Fruit fly (Drosophila melanogaster): ENCODE measurements around the gene Alg10.

Alg10 gene

DNA sequence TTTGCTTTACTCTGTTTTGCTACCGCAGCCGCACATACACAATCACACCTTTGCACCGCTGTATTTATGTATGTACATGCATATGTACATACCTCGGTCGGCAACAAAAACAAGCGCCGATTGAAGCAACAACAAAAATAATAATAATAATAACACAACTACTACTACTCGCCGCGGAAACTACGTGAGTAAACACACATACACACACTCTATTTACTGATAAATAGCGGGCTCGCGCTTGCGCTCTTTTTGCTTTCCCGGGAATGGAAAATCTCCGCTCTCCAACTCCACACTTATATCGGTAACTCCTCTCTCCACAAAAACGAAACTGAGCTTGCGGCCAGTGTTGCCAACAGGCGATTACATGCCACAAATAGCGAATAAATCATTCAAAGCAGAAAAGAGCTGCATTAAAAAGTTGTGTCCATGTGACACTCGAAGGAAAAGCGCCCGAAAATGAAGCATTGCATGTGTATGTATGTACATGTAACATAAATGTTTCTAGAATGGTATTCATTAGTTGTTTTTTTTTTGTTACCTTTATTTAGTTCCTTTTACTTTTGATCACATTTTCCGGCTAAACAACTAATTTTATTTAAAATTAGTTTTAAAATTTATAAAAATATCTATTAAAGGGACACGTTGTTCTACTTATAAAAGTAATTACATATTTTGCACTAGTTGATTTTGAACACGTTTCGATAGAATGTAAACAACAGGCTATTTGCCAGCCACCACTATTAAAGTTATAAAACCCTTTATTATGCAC is 46.0 kb upstream of the Alg10 start (continued):
- TF ChIP-seq CG16815 (GFP tag; optimal IDR thresholded peaks at IDR 0.05) (peak; percentile 3), crol (GFP tag; IDR thresholded peaks at IDR 0.05) (0 out of 2 replicates have a peak, but pooled peaks have one; percentile 11), CG6689 (GFP tag; IDR thresholded peaks at IDR 0.05) (peak; percentile 61), CG7928 (GFP tag; optimal IDR thresholded peaks at IDR 0.05) (no peak), grau (tag; optimal IDR thresholded peaks at IDR 0.05) (peak; percentile 38), CG6272 (GFP tag; IDR thresholded peaks at IDR 0.05) (no peak), trh (GFP tag; optimal IDR thresholded peaks at IDR 0.05) (peak; percentile 19), CG13424 (tag; optimal IDR thresholded peaks at IDR 0.05) (peak; percentile 72), CrebB (tag; optimal IDR thresholded peaks at IDR 0.05) (peak; percentile 88), HLH54F (GFP tag; optimal IDR thresholded peaks at IDR 0.05) (peak; percentile 38), CG1603 (tag; optimal IDR thresholded peaks at IDR 0.05) (peak; percentile 64), lov (optimal IDR thresholded peaks at IDR 0.05) (no peak), lov (GFP tag; IDR thresholded peaks at IDR 0.05) (peak; percentile 84; the same call in 2 of the 3 replicates), toy (GFP tag; IDR thresholded peaks at IDR 0.05) (no peak), org-1 (GFP tag; optimal IDR thresholded peaks at IDR 0.05) (peak; percentile 75), CG3163 (GFP tag; optimal IDR thresholded peaks at IDR 0.05) (peak; percentile 72), CG9727 (GFP tag; optimal IDR thresholded peaks at IDR 0.05) (peak; percentile 77), CG31224 (GFP tag; IDR thresholded peaks at IDR 0.05) (no peak), Oaz (GFP tag; IDR thresholded peaks at IDR 0.05) (no peak), croc (GFP tag; conservative IDR thresholded peaks at IDR 0.05) (no peak), Rx (GFP tag; IDR thresholded peaks at IDR 0.05) (no peak), Elba2 (GFP tag; optimal IDR thresholded peaks at IDR 0.05) (no peak), Eip74EF (GFP tag; optimal IDR thresholded peaks at IDR 0.05) (peak in 1 of 2 experiments; percentile 75), Hr3 (GFP tag; optimal IDR thresholded peaks at IDR 0.05) (peak; percentile 19), knrl (GFP tag; IDR thresholded peaks at IDR 0.05; ENCODE audit: partially characterized antibody) (no peak), zen (tag; optimal IDR thresholded peaks at IDR 0.05) (peak; percentile 31), CG18599 (GFP tag; optimal IDR thresholded peaks at IDR 0.05) (peak; percentile 91), dysf (GFP tag; IDR thresholded peaks at IDR 0.05) (peak; percentile 27; the same call in 1 of the 3 replicates), CG7987 (GFP tag; optimal IDR thresholded peaks at IDR 0.05) (peak; percentile 89), fd64A (GFP tag; optimal IDR thresholded peaks at IDR 0.05) (peak; percentile 93), Xbp1 (GFP tag; optimal IDR thresholded peaks at IDR 0.05) (peak; percentile 11), ac (GFP tag; optimal IDR thresholded peaks at IDR 0.05) (peak; percentile 70), CG8359 (GFP tag; optimal IDR thresholded peaks at IDR 0.05; ENCODE audit: borderline replicate concordance) (peak; percentile 61), CG10654 (GFP tag; optimal IDR thresholded peaks at IDR 0.05) (peak; percentile 8), CG3838 (GFP tag; optimal IDR thresholded peaks at IDR 0.05) (peak; percentile 73), CG17186 (GFP tag; optimal IDR thresholded peaks at IDR 0.05) (peak; percentile 47), Atf3 (GFP tag; optimal IDR thresholded peaks at IDR 0.05) (peak; percentile 42), gsb-n (tag; optimal IDR thresholded peaks at IDR 0.05) (peak; percentile 57), Nf-YA (GFP tag; IDR thresholded peaks at IDR 0.05) (peak; percentile 52; the same call in 1 of the 2 replicates), wek (GFP tag; optimal IDR thresholded peaks at IDR 0.05) (peak; percentile 87), psq (GFP tag; optimal IDR thresholded peaks at IDR 0.05) (peak; percentile 67), Dfd (GFP tag; optimal IDR thresholded peaks at IDR 0.05) (no peak), CG8281 (tag; optimal IDR thresholded peaks at IDR 0.05) (peak; percentile 64), jing (GFP tag; optimal IDR thresholded peaks at IDR 0.05) (no peak), CG12104 (GFP tag; optimal IDR thresholded peaks at IDR 0.05) (peak; percentile 47), Mes4 (GFP tag; optimal IDR thresholded peaks at IDR 0.05) (peak; percentile 76), al (GFP tag; IDR thresholded peaks at IDR 0.05) (no peak), CG8765 (GFP tag; IDR thresholded peaks at IDR 0.05) (no peak), CG34422 (GFP tag; IDR thresholded peaks at IDR 0.05) (peak; percentile 80; the same call in 1 of the 3 replicates), h (optimal IDR thresholded peaks at IDR 0.05) (no peak)

Measured in whole organism, embryonic.